Fruit fly (Drosophila melanogaster): ENCODE results near the gene CG14841.

Gene CG14841

dm6 chr3R:14311027-14311426 is 48.8 kb upstream of the CG14841 start (continued):
- TF ChIP-seq CG4730 (GFP tag; IDR thresholded peaks at IDR 0.05), result 0 out of 2 replicates have a peak, but pooled peaks have one; percentile 15
- no peak for TF ChIP-seq knrl (GFP tag; IDR thresholded peaks at IDR 0.05; ENCODE audit: partially characterized antibody)
- no peak for TF ChIP-seq cas (GFP tag; IDR thresholded peaks at IDR 0.05)
- no peak for TF ChIP-seq NC2α (GFP tag; optimal IDR thresholded peaks at IDR 0.05)
- peak; percentile 52; the same call in 1 of the 2 replicates for TF ChIP-seq CG9932 (GFP tag; IDR thresholded peaks at IDR 0.05)
- no peak for TF ChIP-seq CG9609 (GFP tag; optimal IDR thresholded peaks at IDR 0.05)
- TF ChIP-seq otp (GFP tag; IDR thresholded peaks at IDR 0.05), result no peak
- no peak; the same call in 1 of the 2 replicates for TF ChIP-seq CG10366 (GFP tag; IDR thresholded peaks at IDR 0.05)
- TF ChIP-seq CG10147 (GFP tag; optimal IDR thresholded peaks at IDR 0.05), result peak; percentile 22
- TF ChIP-seq CG10209 (GFP tag; optimal IDR thresholded peaks at IDR 0.05), result no peak
- no peak for TF ChIP-seq CG11456 (GFP tag; IDR thresholded peaks at IDR 0.05)
- TF ChIP-seq CG5953 (GFP tag; IDR thresholded peaks at IDR 0.05), result no peak
- no peak for TF ChIP-seq eyg (GFP tag; optimal IDR thresholded peaks at IDR 0.05)
- TF ChIP-seq CG2712 (tag; optimal IDR thresholded peaks at IDR 0.05), result peak; percentile 52
- TF ChIP-seq Pdp1 (GFP tag; optimal IDR thresholded peaks at IDR 0.05), result peak in 1 of 2 experiments; percentile 29
- peak; percentile 67 for TF ChIP-seq vvl (GFP tag; IDR thresholded peaks at IDR 0.05)
- TF ChIP-seq E2f1 (GFP tag; IDR thresholded peaks at IDR 0.05), result no peak
- no peak for TF ChIP-seq luna (GFP tag; optimal IDR thresholded peaks at IDR 0.05)
- TF ChIP-seq dysf (GFP tag; IDR thresholded peaks at IDR 0.05), result peak; percentile 58; the same call in 2 of the 3 replicates
- no peak for TF ChIP-seq H15 (GFP tag; IDR thresholded peaks at IDR 0.05)
- no peak for TF ChIP-seq CG4707 (GFP tag; optimal IDR thresholded peaks at IDR 0.05)
- peak; percentile 30 for TF ChIP-seq grau (tag; optimal IDR thresholded peaks at IDR 0.05)
- TF ChIP-seq pita (GFP tag; optimal IDR thresholded peaks at IDR 0.05), result no peak
- TF ChIP-seq esg (GFP tag; conservative IDR thresholded peaks at IDR 0.05), result peak; percentile 49
- TF ChIP-seq BtbVII (GFP tag; optimal IDR thresholded peaks at IDR 0.05), result no peak
- no peak for TF ChIP-seq CrebB (tag; optimal IDR thresholded peaks at IDR 0.05)
- no peak for TF ChIP-seq peb (GFP tag; IDR thresholded peaks at IDR 0.05)
- peak; percentile 37; the same call in 1 of the 3 replicates for TF ChIP-seq B-H1 (GFP tag; IDR thresholded peaks at IDR 0.05)
- no peak for TF ChIP-seq seq (GFP tag; IDR thresholded peaks at IDR 0.05)
- peak; percentile 24 for TF ChIP-seq Camta (GFP tag; optimal IDR thresholded peaks at IDR 0.05)
- no peak for TF ChIP-seq Neu2 (GFP tag; optimal IDR thresholded peaks at IDR 0.05; ENCODE audit: borderline replicate concordance)
- TF ChIP-seq Dip2 (GFP tag; IDR thresholded peaks at IDR 0.05), result no peak
- no peak for TF ChIP-seq CG7963 (GFP tag; IDR thresholded peaks at IDR 0.05; ENCODE audit: partially characterized antibody)
- TF ChIP-seq CG2202 (tag; optimal IDR thresholded peaks at IDR 0.05), result no peak
- TF ChIP-seq wdn (GFP tag; IDR thresholded peaks at IDR 0.05), result no peak
- TF ChIP-seq Bgb (GFP tag; IDR thresholded peaks at IDR 0.05; ENCODE audit: partially characterized antibody), result no peak
- TF ChIP-seq psq (GFP tag; optimal IDR thresholded peaks at IDR 0.05), result no peak
- no peak for TF ChIP-seq CG3995 (GFP tag; optimal IDR thresholded peaks at IDR 0.05)
- no peak for TF ChIP-seq CG6254 (GFP tag; optimal IDR thresholded peaks at IDR 0.05)
- peak; percentile 30 for TF ChIP-seq CG8924 (tag; optimal IDR thresholded peaks at IDR 0.05)
- no peak for TF ChIP-seq Abd-B (GFP tag; optimal IDR thresholded peaks at IDR 0.05)
- TF ChIP-seq CG17385 (GFP tag; optimal IDR thresholded peaks at IDR 0.05), result no peak
- TF ChIP-seq klu (GFP tag; IDR thresholded peaks at IDR 0.05), result peak; percentile 18; the same call in 1 of the 2 replicates
- peak; percentile 13 for TF ChIP-seq sd (tag; optimal IDR thresholded peaks at IDR 0.05)
- no peak for TF ChIP-seq stc (GFP tag; IDR thresholded peaks at IDR 0.05)
- TF ChIP-seq repo (GFP tag; optimal IDR thresholded peaks at IDR 0.05), result no peak
- no peak for TF ChIP-seq hbn (GFP tag; IDR thresholded peaks at IDR 0.05; ENCODE audit: partially characterized antibody)
- no peak for TF ChIP-seq gt (GFP tag; IDR thresholded peaks at IDR 0.05)
- peak in 1 of 3 experiments; percentile 12 for TF ChIP-seq lola (GFP tag; optimal IDR thresholded peaks at IDR 0.05)
- no peak for TF ChIP-seq zfh1 (GFP tag; IDR thresholded peaks at IDR 0.05)
- TF ChIP-seq CG10979 (tag; optimal IDR thresholded peaks at IDR 0.05), result peak; percentile 38

Measured in whole organism, embryonic.